Worm (Caenorhabditis elegans) whole organism, L4 larva: ENCODE data around the gene R01H2.8.

Experiments
- F26F4.8 ChIP-seq: fragments of 200-800 bp; sonication (Bioruptor generic); conservative IDR thresholded peaks from 2 replicates; pipeline ENCODE4 v1.3.6; 2022; ENCODE audit warnings: missing genetic modification characterization, missing compliant biosample characterization
- T26A8.4 ChIP-seq: fragments of 200-800 bp; sonication (Bioruptor generic); IDR thresholded peaks from 2 replicates; pipeline ENCODE4 v1.3.6; 2022; ENCODE audit warnings: missing genetic modification characterization, missing compliant biosample characterization
- Y5F2A.4 ChIP-seq: fragments of 200-800 bp; sonication (Bioruptor generic); optimal IDR thresholded peaks from 2 replicates; lab custom pipeline; 2018; ENCODE audit warnings: mild to moderate bottlenecking, missing genetic modification characterization, missing compliant biosample characterization
- Y75B8A.6 ChIP-seq: fragments of 200-800 bp; sonication (Bioruptor generic); IDR thresholded peaks from 2 replicates; pipeline ENCODE4 v1.3.6; 2022; ENCODE audit warnings: missing genetic modification reagents, missing genetic modification characterization, missing compliant biosample characterization
- ZK337.2 ChIP-seq: fragments of 200-800 bp; sonication (Bioruptor generic); IDR thresholded peaks from 2 replicates; pipeline ENCODE4 v1.3.6; 2022; ENCODE audit warnings: missing genetic modification reagents, missing genetic modification characterization, missing compliant biosample characterization
- ZK546.5 ChIP-seq, 2 experiments: sonication (generic microtip); optimal IDR thresholded peaks; 2 replicates each; lab custom pipeline; 2017; ENCODE audit warnings: missing biosample characterization in 2 of 2, missing genetic modification characterization in 2 of 2
- aly-2 ChIP-seq: sonication (generic microtip); optimal IDR thresholded peaks from 2 replicates; lab custom pipeline; 2018; ENCODE audit warnings: missing biosample characterization, missing genetic modification characterization
- ceh-20 ChIP-seq: fragments of 200-800 bp; sonication (Bioruptor generic); IDR thresholded peaks from 2 replicates; pipeline ENCODE4 v1.3.6; 2022; ENCODE audit warnings: missing genetic modification reagents, missing genetic modification characterization, missing compliant biosample characterization
- ceh-44 ChIP-seq: fragments of 200-800 bp; sonication (Bioruptor generic); IDR thresholded peaks from 2 replicates; pipeline ENCODE4 v1.3.6; 2022; ENCODE audit warnings: missing genetic modification reagents, missing genetic modification characterization, missing compliant biosample characterization
- ceh-82 ChIP-seq: sonication (generic microtip); optimal IDR thresholded peaks from 2 replicates; lab custom pipeline; 2017; ENCODE audit warnings: missing biosample characterization, missing genetic modification characterization
- ces-1 ChIP-seq: fragments of 150-350 bp; sonication (generic microtip); optimal IDR thresholded peaks from 4 replicates; lab custom pipeline; 2014; ENCODE audit warnings: missing biosample characterization, missing genetic modification reagents, missing genetic modification characterization
- ctbp-1 ChIP-seq: fragments of 200-800 bp; sonication (Bioruptor generic); IDR thresholded peaks from 2 replicates; pipeline ENCODE4 v1.3.6; 2022; ENCODE audit warnings: missing genetic modification reagents, missing genetic modification characterization, missing compliant biosample characterization
- daf-16 ChIP-seq, 3 experiments: sonication (generic microtip); optimal IDR thresholded peaks; 2 replicates each; lab custom pipeline; 2016 to 2017; ENCODE audit warnings: missing genetic modification characterization in 3 of 3, missing genetic modification reagents in 3 of 3, mild to moderate bottlenecking in 2 of 3, missing compliant biosample characterization in 2 of 3, missing biosample characterization in 1 of 3, moderate library complexity in 1 of 3
- daf-8 ChIP-seq: fragments of 200-800 bp; sonication (Bioruptor generic); IDR thresholded peaks from 2 replicates; pipeline ENCODE4 v1.3.6; 2022; ENCODE audit warnings: missing genetic modification characterization, missing compliant biosample characterization
- dmd-6 ChIP-seq: fragments of 200-800 bp; sonication (Bioruptor generic); IDR thresholded peaks from 2 replicates; pipeline ENCODE4 v1.3.6; 2022; ENCODE audit warnings: missing genetic modification reagents, missing genetic modification characterization, missing compliant biosample characterization
- dmd-8 ChIP-seq: fragments of 200-800 bp; sonication (Bioruptor generic); IDR thresholded peaks from 2 replicates; pipeline ENCODE4 v1.3.6; 2022; ENCODE audit warnings: missing genetic modification characterization, missing compliant biosample characterization
- dmd-9 ChIP-seq: fragments of 200-800 bp; sonication (Bioruptor generic); IDR thresholded peaks from 2 replicates; pipeline ENCODE4 v1.3.6; 2022; ENCODE audit warnings: missing genetic modification reagents, missing genetic modification characterization, missing compliant biosample characterization
- dpl-1 ChIP-seq: fragments of 150-350 bp; optimal IDR thresholded peaks from 2 replicates; lab custom pipeline; 2014; ENCODE audit warnings: missing biosample characterization, missing genetic modification reagents, missing genetic modification characterization
- fkh-10 ChIP-seq: fragments of 150-350 bp; optimal IDR thresholded peaks from 2 replicates; lab custom pipeline; 2014; ENCODE audit warnings: missing biosample characterization, missing genetic modification reagents, missing genetic modification characterization
- gei-8 ChIP-seq: fragments of 200-800 bp; sonication (Bioruptor generic); optimal IDR thresholded peaks from 2 replicates; lab custom pipeline; 2018; ENCODE audit warnings: mild to moderate bottlenecking, missing genetic modification characterization, missing compliant biosample characterization
- hlh-11 ChIP-seq: fragments of 200-800 bp; sonication (Bioruptor generic); optimal IDR thresholded peaks from 2 replicates; lab custom pipeline; 2018; ENCODE audit warnings: mild to moderate bottlenecking, missing genetic modification characterization, missing compliant biosample characterization
- lim-7 ChIP-seq: fragments of 200-800 bp; sonication (Bioruptor generic); IDR thresholded peaks from 2 replicates; pipeline ENCODE4 v1.3.6; 2022; ENCODE audit warnings: missing genetic modification characterization, missing compliant biosample characterization
- lin-29 ChIP-seq: fragments of 200-800 bp; sonication (Bioruptor generic); IDR thresholded peaks from 2 replicates; pipeline ENCODE4 v1.3.6; 2022; ENCODE audit warnings: missing genetic modification reagents, missing genetic modification characterization, missing compliant biosample characterization
- lin-39 ChIP-seq: fragments of 150-350 bp; optimal IDR thresholded peaks from 2 replicates; lab custom pipeline; 2014; ENCODE audit warnings: missing biosample characterization, missing genetic modification reagents, missing genetic modification characterization
- mep-1 ChIP-seq: fragments of 150-350 bp; sonication (generic microtip); optimal IDR thresholded peaks from 3 replicates; lab custom pipeline; 2014; ENCODE audit warnings: missing biosample characterization, missing genetic modification characterization
- mes-2 ChIP-seq: sonication (generic microtip); optimal IDR thresholded peaks from 2 replicates; lab custom pipeline; 2016; ENCODE audit warnings: missing genotype, mild to moderate bottlenecking, missing genetic modification characterization, missing compliant biosample characterization; ENCODE audit not compliant: poor library complexity, severe bottlenecking
- nhr-10 ChIP-seq: fragments of 150-350 bp; optimal IDR thresholded peaks from 2 replicates; lab custom pipeline; 2014; ENCODE audit warnings: missing biosample characterization, missing genetic modification characterization
- nhr-11 ChIP-seq: fragments of 150-350 bp; optimal IDR thresholded peaks from 2 replicates; lab custom pipeline; 2014; ENCODE audit warnings: missing biosample characterization, missing genetic modification characterization
- nhr-28 ChIP-seq: fragments of 150-350 bp; optimal IDR thresholded peaks from 2 replicates; lab custom pipeline; 2014; ENCODE audit warnings: missing biosample characterization, missing genetic modification characterization
- nhr-41 ChIP-seq: fragments of 200-800 bp; sonication (Bioruptor generic); IDR thresholded peaks from 2 replicates; pipeline ENCODE4 v1.3.6; 2022; ENCODE audit warnings: missing genetic modification reagents, missing genetic modification characterization, missing compliant biosample characterization
- nhr-42 ChIP-seq: fragments of 200-800 bp; sonication (Bioruptor generic); IDR thresholded peaks from 2 replicates; pipeline ENCODE4 v1.3.6; 2022; ENCODE audit warnings: missing genetic modification characterization, missing compliant biosample characterization
- nhr-48 ChIP-seq: sonication (generic microtip); optimal IDR thresholded peaks from 2 replicates; lab custom pipeline; 2016; ENCODE audit warnings: mild to moderate bottlenecking, missing genetic modification characterization, missing compliant biosample characterization
- nhr-77 ChIP-seq: fragments of 150-350 bp; optimal IDR thresholded peaks from 2 replicates; lab custom pipeline; 2014; ENCODE audit warnings: missing biosample characterization, missing genetic modification characterization
- pha-4 ChIP-seq, 2 experiments: fragments of 150-350 bp in 1 of 2; fragments of 200-800 bp in 1 of 2; sonication (Bioruptor generic) in 1 of 2; IDR thresholded peaks in 1 of 2; optimal IDR thresholded peaks in 1 of 2; 2 replicates each; pipeline versions ENCODE4 v1.3.6 to Lab custom; 2014 to 2022; ENCODE audit warnings: missing genetic modification characterization in 2 of 2, missing genetic modification reagents in 2 of 2, missing biosample characterization in 1 of 2, missing compliant biosample characterization in 1 of 2
- pqm-1 ChIP-seq: sonication (generic microtip); optimal IDR thresholded peaks from 2 replicates; lab custom pipeline; 2017; ENCODE audit warnings: missing biosample characterization, missing genetic modification characterization
- rbr-2 ChIP-seq: sonication (generic microtip); optimal IDR thresholded peaks from 2 replicates; lab custom pipeline; 2016; ENCODE audit warnings: missing genotype, missing genetic modification characterization, missing compliant biosample characterization
- skn-1 ChIP-seq: fragments of 150-350 bp; optimal IDR thresholded peaks from 2 replicates; lab custom pipeline; 2014; ENCODE audit warnings: missing biosample characterization, missing genetic modification characterization
- snpc-4 ChIP-seq: fragments of 150-350 bp; optimal IDR thresholded peaks from 2 replicates; lab custom pipeline; 2014; ENCODE audit warnings: missing biosample characterization, missing genetic modification characterization
- tra-1 ChIP-seq: fragments of 200-800 bp; sonication (Bioruptor generic); IDR thresholded peaks from 2 replicates; pipeline ENCODE4 v1.3.6; 2022; ENCODE audit warnings: missing genetic modification reagents, missing genetic modification characterization, missing compliant biosample characterization
- unc-62 ChIP-seq, 3 experiments: fragments of 150-350 bp in 1 of 3; sonication (generic microtip); optimal IDR thresholded peaks in 2 of 3; peaks in 1 of 3; 1 replicate in 1 of 3; 2 replicates in 2 of 3; lab custom pipeline; 2014 to 2017; ENCODE audit warnings: missing biosample characterization in 3 of 3, missing genetic modification characterization in 3 of 3, missing genetic modification reagents in 3 of 3, missing genotype in 1 of 3
- zfp-2 ChIP-seq: sonication (generic microtip); optimal IDR thresholded peaks from 2 replicates; lab custom pipeline; 2016; ENCODE audit warnings: mild to moderate bottlenecking, missing genetic modification characterization, missing compliant biosample characterization
- zip-2 ChIP-seq: fragments of 150-350 bp; optimal IDR thresholded peaks from 2 replicates; lab custom pipeline; 2014; ENCODE audit warnings: missing biosample characterization, missing genetic modification characterization
- ztf-11 ChIP-seq: fragments of 150-350 bp; optimal IDR thresholded peaks from 2 replicates; lab custom pipeline; 2014; ENCODE audit warnings: missing biosample characterization, missing genetic modification characterization
- ztf-7 ChIP-seq: fragments of 150-350 bp; optimal IDR thresholded peaks from 2 replicates; lab custom pipeline; 2014; ENCODE audit warnings: missing biosample characterization, missing genetic modification characterization

Gene R01H2.8

ce11 chrIII:7081488-7081887 is 12.6 kb downstream of the R01H2.8 start:
- TF ChIP-seq ceh-20 (GFP tag; lab: Robert Waterston, UW) (no peak), ztf-7 (tag; lab: Kevin White, UChicago) (peak; percentile 6), Y5F2A.4 (GFP tag; lab: Kevin White, UChicago) (no peak), pha-4 (GFP tag; IDR thresholded peaks at IDR 0.05; lab: Robert Waterston, UW) (no peak), pha-4 (tag; optimal IDR thresholded peaks at IDR 0.05; lab: Kevin White, UChicago) (no peak), daf-8 (no peak), ZK546.5 (tag; optimal IDR thresholded peaks at IDR 0.05; lab: Kevin White, UChicago) (no peak), dpl-1 (no peak), rbr-2 (tag; lab: Kevin White, UChicago) (no peak), nhr-28 (tag; lab: Kevin White, UChicago) (peak; percentile 33), pqm-1 (tag; lab: Kevin White, UChicago) (peak; percentile 65), nhr-77 (tag; lab: Kevin White, UChicago) (peak; percentile 10), nhr-41 (no peak), lin-39 (tag; lab: Kevin White, UChicago) (no peak), fkh-10 (no peak), dmd-6 (GFP tag; lab: Robert Waterston, UW) (no peak), F26F4.8 (GFP tag; lab: Robert Waterston, UW) (no peak), unc-62 (GFP tag; optimal IDR thresholded peaks at IDR 0.05 in 1 of 2; lab: Kevin White, UChicago) (no peak), unc-62 (tag; optimal IDR thresholded peaks at IDR 0.05; lab: Kevin White, UChicago) (no peak), zfp-2 (no peak), dmd-9 (GFP tag; lab: Robert Waterston, UW) (no peak), skn-1 (tag; lab: Kevin White, UChicago) (no peak), ZK337.2 (GFP tag; lab: Robert Waterston, UW) (no peak), dmd-8 (no peak), T26A8.4 (GFP tag; lab: Robert Waterston, UW) (no peak), ces-1 (GFP tag; lab: Kevin White, UChicago) (no peak), lim-7 (GFP tag; lab: Robert Waterston, UW) (no peak), snpc-4 (no peak), gei-8 (GFP tag; lab: Kevin White, UChicago) (no peak), zip-2 (tag; lab: Kevin White, UChicago) (no peak), daf-16 (GFP tag; optimal IDR thresholded peaks at IDR 0.05; lab: Kevin White, UChicago) (no peak), daf-16 (tag; optimal IDR thresholded peaks at IDR 0.05; lab: Kevin White, UChicago) (peak; percentile 33), ceh-44 (no peak), aly-2 (tag; lab: Kevin White, UChicago) (no peak), ceh-82 (tag; lab: Kevin White, UChicago) (no peak), ctbp-1 (GFP tag; lab: Robert Waterston, UW) (no peak), mep-1 (no peak), mes-2 (tag; lab: Kevin White, UChicago) (no peak), lin-29 (GFP tag; lab: Robert Waterston, UW) (no peak), ztf-11 (tag; lab: Kevin White, UChicago) (no peak), nhr-48 (no peak)

DNA sequence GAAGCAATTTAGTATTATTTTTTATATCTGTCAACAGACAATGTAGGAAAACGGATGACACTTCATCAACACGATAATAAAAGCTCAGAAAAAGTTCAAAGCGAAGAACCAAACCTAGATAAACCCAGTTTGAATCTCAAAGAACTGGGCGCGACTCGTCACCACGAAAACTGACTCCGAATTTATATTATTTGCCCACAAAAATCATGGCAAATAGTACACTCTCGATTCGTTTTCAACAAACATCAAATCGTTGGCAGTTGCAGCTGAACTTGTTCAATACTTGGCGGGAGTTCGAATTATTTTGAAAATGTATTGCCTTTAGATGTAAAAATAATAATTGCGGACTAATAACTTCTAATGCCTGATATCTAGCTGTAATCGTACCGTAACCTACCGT is 14.2 kb downstream of the R01H2.8 start:
- TF ChIP-seq hlh-11 (tag; lab: Kevin White, UChicago) (no peak), nhr-11 (tag; lab: Kevin White, UChicago) (no peak), nhr-42 (GFP tag; lab: Robert Waterston, UW) (no peak), Y75B8A.6 (GFP tag; lab: Robert Waterston, UW) (no peak), nhr-10 (tag; lab: Kevin White, UChicago) (no peak), ztf-11 (tag; lab: Kevin White, UChicago) (no peak), tra-1 (GFP tag; lab: Robert Waterston, UW) (no peak), lin-29 (GFP tag; lab: Robert Waterston, UW) (no peak)
- TF ChIP-seq, all 104 proteins: peak for 0
